Fruit fly (Drosophila melanogaster) whole organism, embryonic: ENCODE results near the gene Pss.

ENCODE experiments used
- ATbp ChIP-seq: fragments of 200-800 bp; sonication (Bioruptor generic); optimal IDR thresholded peaks from 2 replicates; lab custom pipeline; 2017; ENCODE audit warnings: missing biosample characterization, mild to moderate bottlenecking, missing genetic modification characterization, missing genetic modification reagents
- Atf6 ChIP-seq: fragments of 200-800 bp; sonication (Bioruptor generic); IDR thresholded peaks from 2 replicates; pipeline ENCODE4 v1.3.6; 2022; ENCODE audit warnings: missing biosample characterization, missing genetic modification characterization
- B-H2 ChIP-seq: fragments of 200-800 bp; sonication (Bioruptor generic); optimal IDR thresholded peaks from 2 replicates; lab custom pipeline; 2018; ENCODE audit warnings: missing biosample characterization, mild to moderate bottlenecking, missing genetic modification characterization
- CG10431 ChIP-seq: fragments of 200-800 bp; sonication (Bioruptor generic); optimal IDR thresholded peaks from 3 replicates; lab custom pipeline; 2018; ENCODE audit warnings: missing biosample characterization, mild to moderate bottlenecking, missing genetic modification characterization
- CG14860 ChIP-seq: fragments of 200-800 bp; sonication (Bioruptor generic); IDR thresholded peaks from 3 replicates; pipeline ENCODE4 v1.3.6; 2022; ENCODE audit warnings: missing biosample characterization, missing genetic modification characterization; ENCODE audit not compliant: partially characterized antibody
- CG1529 ChIP-seq: fragments of 200-800 bp; sonication (Bioruptor generic); optimal IDR thresholded peaks from 3 replicates; lab custom pipeline; 2018; ENCODE audit warnings: missing biosample characterization, missing genetic modification characterization
- CG17186 ChIP-seq: fragments of 200-800 bp; sonication (Bioruptor generic); optimal IDR thresholded peaks from 3 replicates; lab custom pipeline; 2017; ENCODE audit warnings: missing biosample characterization, missing genetic modification reagents, missing genetic modification characterization
- CG17568 ChIP-seq: fragments of 200-800 bp; sonication (Bioruptor generic); optimal IDR thresholded peaks from 2 replicates; lab custom pipeline; 2018; ENCODE audit warnings: missing biosample characterization, mild to moderate bottlenecking, missing genetic modification characterization, moderate library complexity
- CG17612 ChIP-seq: fragments of 200-800 bp; sonication (Bioruptor generic); IDR thresholded peaks from 2 replicates; pipeline ENCODE4 v1.3.6; 2022; ENCODE audit warnings: missing biosample characterization, missing genetic modification characterization
- CG17829 ChIP-seq: fragments of 200-800 bp; optimal IDR thresholded peaks from 2 replicates; lab custom pipeline; 2019; ENCODE audit warnings: missing biosample characterization, mild to moderate bottlenecking, missing genetic modification characterization, moderate library complexity
- CG2712 ChIP-seq: fragments of 200-800 bp; optimal IDR thresholded peaks from 3 replicates; lab custom pipeline; 2019; ENCODE audit warnings: missing biosample characterization, mild to moderate bottlenecking, missing genetic modification characterization, moderate library complexity
- CG31365 ChIP-seq: fragments of 200-800 bp; sonication (Bioruptor generic); optimal IDR thresholded peaks from 2 replicates; lab custom pipeline; 2018; ENCODE audit warnings: missing biosample characterization, mild to moderate bottlenecking, missing genetic modification characterization
- CG42726 ChIP-seq: fragments of 200-800 bp; sonication (Bioruptor generic); IDR thresholded peaks from 2 replicates; pipeline ENCODE4 v1.3.6; 2022; ENCODE audit warnings: missing biosample characterization, missing genetic modification characterization; ENCODE audit not compliant: partially characterized antibody
- CG5245 ChIP-seq: fragments of 200-800 bp; sonication (Bioruptor generic); optimal IDR thresholded peaks from 3 replicates; lab custom pipeline; 2016; ENCODE audit warnings: missing biosample characterization, missing genetic modification characterization
- CG7786 ChIP-seq: fragments of 200-800 bp; sonication (Bioruptor generic); optimal IDR thresholded peaks from 2 replicates; lab custom pipeline; 2016; ENCODE audit warnings: missing biosample characterization, missing genetic modification characterization
- CG8924 ChIP-seq: fragments of 200-800 bp; optimal IDR thresholded peaks from 3 replicates; lab custom pipeline; 2019; ENCODE audit warnings: missing biosample characterization, mild to moderate bottlenecking, missing genetic modification characterization, moderate library complexity
- CG9215 ChIP-seq: fragments of 200-800 bp; sonication (Bioruptor generic); IDR thresholded peaks from 2 replicates; pipeline ENCODE4 v1.3.6; 2022; ENCODE audit warnings: missing biosample characterization, missing genetic modification characterization
- Dek ChIP-seq: fragments of 200-800 bp; sonication (Bioruptor generic); optimal IDR thresholded peaks from 3 replicates; lab custom pipeline; 2019; ENCODE audit warnings: missing biosample characterization, mild to moderate bottlenecking, missing genetic modification characterization, moderate library complexity
- E2f1 ChIP-seq: fragments of 200-800 bp; sonication (Bioruptor generic); IDR thresholded peaks from 2 replicates; pipeline ENCODE4 v1.3.6; 2022; ENCODE audit warnings: missing biosample characterization, missing genetic modification characterization
- Elba2 ChIP-seq: fragments of 200-800 bp; sonication (Bioruptor generic); optimal IDR thresholded peaks from 3 replicates; lab custom pipeline; 2016; ENCODE audit warnings: missing biosample characterization, missing genetic modification characterization
- Ets65A ChIP-seq: fragments of 200-800 bp; sonication (Bioruptor generic); peaks from one replicate; lab custom pipeline; 2016; ENCODE audit warnings: missing biosample characterization, missing genetic modification characterization
- Fer1 ChIP-seq: fragments of 200-800 bp; sonication (Bioruptor generic); optimal IDR thresholded peaks from 2 replicates; lab custom pipeline; 2017; ENCODE audit warnings: missing biosample characterization, mild to moderate bottlenecking, missing genetic modification characterization
- GATAe ChIP-seq: fragments of 200-800 bp; sonication (Bioruptor generic); conservative IDR thresholded peaks from 2 replicates; pipeline ENCODE4 v1.3.6; 2022; ENCODE audit warnings: missing biosample characterization, missing genetic modification characterization
- Kr ChIP-seq: fragments of 200-800 bp; sonication (Bioruptor generic); optimal IDR thresholded peaks from 2 replicates; lab custom pipeline; 2017; ENCODE audit warnings: missing biosample characterization, mild to moderate bottlenecking, missing genetic modification characterization
- Lim3 ChIP-seq: fragments of 200-800 bp; sonication (Bioruptor generic); IDR thresholded peaks from 2 replicates; pipeline ENCODE4 v1.3.6; 2022; ENCODE audit warnings: missing biosample characterization, missing genetic modification characterization
- MTF-1 ChIP-seq: fragments of 200-800 bp; sonication (Bioruptor generic); optimal IDR thresholded peaks from 2 replicates; lab custom pipeline; 2018; ENCODE audit warnings: missing biosample characterization, mild to moderate bottlenecking, missing genetic modification characterization, borderline replicate concordance
- Myb ChIP-seq: fragments of 200-800 bp; sonication (Bioruptor generic); optimal IDR thresholded peaks from 2 replicates; lab custom pipeline; 2016; ENCODE audit warnings: missing biosample characterization, missing genetic modification characterization
- Poxn ChIP-seq: fragments of 200-800 bp; sonication (Bioruptor generic); IDR thresholded peaks from 2 replicates; pipeline ENCODE4 v1.3.6; 2022; ENCODE audit warnings: missing biosample characterization, missing genetic modification characterization
- TFAM ChIP-seq: fragments of 200-800 bp; sonication (Bioruptor generic); optimal IDR thresholded peaks from 2 replicates; lab custom pipeline; 2017; ENCODE audit warnings: missing biosample characterization, missing genetic modification characterization, inconsistent platforms
- Vsx1 ChIP-seq: fragments of 200-800 bp; sonication (Bioruptor generic); optimal IDR thresholded peaks from 2 replicates; lab custom pipeline; 2017; ENCODE audit warnings: missing biosample characterization, mild to moderate bottlenecking, missing genetic modification characterization, missing genetic modification reagents
- ase ChIP-seq: fragments of 200-800 bp; sonication (Bioruptor generic); IDR thresholded peaks from 3 replicates; pipeline ENCODE4 v1.3.6; 2022; ENCODE audit warnings: missing biosample characterization, missing genetic modification characterization
- br ChIP-seq: fragments of >200 bp; optimal IDR thresholded peaks from 2 replicates; lab custom pipeline; 2017
- bsh ChIP-seq, 2 experiments: fragments of 200-800 bp; sonication (Bioruptor generic); optimal IDR thresholded peaks; 2 replicates each; lab custom pipeline; 2017 to 2018; ENCODE audit warnings: mild to moderate bottlenecking in 2 of 2, missing biosample characterization in 2 of 2, missing genetic modification characterization in 2 of 2, moderate library complexity in 1 of 2
- cato ChIP-seq: fragments of 200-800 bp; sonication (Bioruptor generic); optimal IDR thresholded peaks from 2 replicates; lab custom pipeline; 2016; ENCODE audit warnings: missing biosample characterization, missing genetic modification characterization, borderline replicate concordance
- caup ChIP-seq: fragments of 200-800 bp; sonication (Bioruptor generic); optimal IDR thresholded peaks from 3 replicates; lab custom pipeline; 2017; ENCODE audit warnings: missing biosample characterization, mild to moderate bottlenecking, missing genetic modification characterization, moderate library complexity; ENCODE audit not compliant: severe bottlenecking
- chm ChIP-seq: fragments of 200-800 bp; sonication (Bioruptor generic); IDR thresholded peaks from 2 replicates; pipeline ENCODE4 v1.3.6; 2022; ENCODE audit warnings: missing biosample characterization, missing genetic modification characterization
- croc ChIP-seq: fragments of 200-800 bp; sonication (Bioruptor generic); conservative IDR thresholded peaks from 3 replicates; pipeline ENCODE4 v1.3.6; 2022; ENCODE audit warnings: missing biosample characterization, missing genetic modification characterization
- cwo ChIP-seq: fragments of 200-800 bp; sonication (Bioruptor generic); optimal IDR thresholded peaks from 3 replicates; lab custom pipeline; 2017; ENCODE audit warnings: missing biosample characterization, missing genetic modification characterization, mild to moderate bottlenecking, moderate library complexity, missing genetic modification reagents
- fd3F ChIP-seq: fragments of 200-800 bp; sonication (Bioruptor generic); optimal IDR thresholded peaks from 2 replicates; lab custom pipeline; 2018; ENCODE audit warnings: missing biosample characterization, mild to moderate bottlenecking, missing genetic modification characterization, moderate library complexity
- fru ChIP-seq: fragments of >200 bp; optimal IDR thresholded peaks from 2 replicates; lab custom pipeline; 2017
- hbn ChIP-seq: fragments of 200-800 bp; sonication (Bioruptor generic); IDR thresholded peaks from 2 replicates; pipeline ENCODE4 v1.3.6; 2022; ENCODE audit warnings: missing biosample characterization, missing genetic modification characterization; ENCODE audit not compliant: partially characterized antibody
- hkb ChIP-seq, 2 experiments: fragments of 200-800 bp in 1 of 2; fragments of >200 bp in 1 of 2; sonication (Bioruptor generic) in 1 of 2; IDR thresholded peaks in 1 of 2; optimal IDR thresholded peaks in 1 of 2; 2 replicates each; pipeline versions ENCODE4 v1.3.6 to Lab custom; 2017 to 2022; ENCODE audit warnings: missing biosample characterization in 1 of 2, missing genetic modification characterization in 1 of 2
- lab ChIP-seq: fragments of 200-800 bp; sonication (Bioruptor generic); optimal IDR thresholded peaks from 3 replicates; lab custom pipeline; 2017; ENCODE audit warnings: missing biosample characterization, missing genetic modification characterization, mild to moderate bottlenecking, moderate library complexity, missing genetic modification reagents
- mirr ChIP-seq: fragments of 200-800 bp; sonication (Bioruptor generic); optimal IDR thresholded peaks from 3 replicates; lab custom pipeline; 2018; ENCODE audit warnings: missing biosample characterization, mild to moderate bottlenecking, missing genetic modification characterization
- mld ChIP-seq: fragments of 200-800 bp; sonication (Bioruptor generic); IDR thresholded peaks from 3 replicates; pipeline ENCODE4 v1.3.6; 2022; ENCODE audit warnings: missing biosample characterization, missing genetic modification characterization; ENCODE audit not compliant: partially characterized antibody
- nau ChIP-seq: fragments of 200-800 bp; sonication (Bioruptor generic); optimal IDR thresholded peaks from 3 replicates; lab custom pipeline; 2017; ENCODE audit warnings: missing biosample characterization, mild to moderate bottlenecking, missing genetic modification characterization, missing genetic modification reagents
- psq ChIP-seq: fragments of 200-800 bp; sonication (Bioruptor generic); optimal IDR thresholded peaks from 2 replicates; lab custom pipeline; 2017; ENCODE audit warnings: missing biosample characterization, missing genetic modification characterization
- so ChIP-seq: fragments of 200-800 bp; sonication (Bioruptor generic); IDR thresholded peaks from 3 replicates; pipeline ENCODE4 v1.3.6; 2022; ENCODE audit warnings: missing biosample characterization, missing genetic modification characterization
- zen2 ChIP-seq: fragments of 200-800 bp; sonication (Bioruptor generic); IDR thresholded peaks from 3 replicates; pipeline ENCODE4 v1.3.6; 2022; ENCODE audit warnings: missing biosample characterization, missing genetic modification characterization; ENCODE audit not compliant: partially characterized antibody

Pss gene

DNA sequence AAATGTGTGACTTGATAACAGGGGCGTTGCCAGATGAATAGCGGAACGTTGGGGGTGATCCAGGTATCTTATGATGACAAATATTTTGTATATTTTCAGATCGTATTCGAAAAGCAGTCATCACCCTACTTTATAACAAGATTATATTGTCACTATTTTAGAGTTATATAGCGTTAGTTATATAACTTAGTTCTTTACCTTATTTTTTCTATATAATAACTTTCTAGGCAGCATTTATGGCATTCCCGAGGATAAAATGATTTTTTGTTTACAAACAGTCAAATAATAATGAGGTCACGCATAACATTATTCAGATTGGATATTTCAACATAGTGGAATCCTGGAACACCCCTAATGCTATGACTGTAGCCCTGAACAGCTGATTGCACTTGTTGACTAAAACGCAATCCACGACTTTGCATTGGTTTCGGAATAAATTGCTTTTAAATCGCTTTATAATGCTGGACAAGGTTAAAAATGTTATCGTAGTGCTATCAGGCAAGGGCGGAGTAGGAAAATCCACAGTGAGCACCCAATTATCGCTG lies 294 bp upstream of the Pss start, which contains the start of gene Nubp2 (continued):
- peak; percentile 82 for TF ChIP-seq CG10431
- TF ChIP-seq CG42726: no peak
- TF ChIP-seq cwo (GFP tag; lab: Kevin White, UChicago): peak; percentile 88
- TF ChIP-seq so (GFP tag; lab: Robert Waterston, UW): peak; percentile 87
- peak; percentile 93 for TF ChIP-seq caup (GFP tag; lab: Kevin White, UChicago)
- TF ChIP-seq CG17186 (GFP tag; lab: Kevin White, UChicago): peak; percentile 84
- TF ChIP-seq zen2 (GFP tag; lab: Robert Waterston, UW): no peak
- TF ChIP-seq Elba2 (GFP tag; lab: Kevin White, UChicago): peak; percentile 90
- no peak for TF ChIP-seq fru (lab: Kevin White, UChicago)
- TF ChIP-seq GATAe (GFP tag; lab: Robert Waterston, UW): peak; percentile 90
- peak; percentile 84 for TF ChIP-seq CG17612 (GFP tag; lab: Robert Waterston, UW)
- peak; percentile 72 for TF ChIP-seq Myb (GFP tag; lab: Kevin White, UChicago)
- peak; percentile 99 for TF ChIP-seq Ets65A (GFP tag; lab: Kevin White, UChicago)
- TF ChIP-seq CG17829 (tag; lab: Kevin White, UChicago): peak; percentile 97
- peak; percentile 87 for TF ChIP-seq nau (GFP tag; lab: Kevin White, UChicago)
- TF ChIP-seq hkb (optimal IDR thresholded peaks at IDR 0.05; lab: Kevin White, UChicago): no peak
- TF ChIP-seq hkb (GFP tag; IDR thresholded peaks at IDR 0.05; lab: Robert Waterston, UW): peak; percentile 86; the same call in 1 of the 2 replicates
- peak; percentile 89 for TF ChIP-seq mirr (GFP tag; lab: Kevin White, UChicago)
- TF ChIP-seq Kr: peak; percentile 15
- peak; percentile 93 for TF ChIP-seq croc
- peak; percentile 95 for TF ChIP-seq Dek (tag; lab: Kevin White, UChicago)
- TF ChIP-seq chm (GFP tag; lab: Robert Waterston, UW): peak; percentile 84
- peak; percentile 88 for TF ChIP-seq ATbp (GFP tag; lab: Kevin White, UChicago)
- no peak for TF ChIP-seq CG14860
- TF ChIP-seq mld (GFP tag; lab: Robert Waterston, UW): no peak
- TF ChIP-seq CG1529 (GFP tag; lab: Kevin White, UChicago): peak; percentile 89
- TF ChIP-seq MTF-1 (GFP tag; lab: Kevin White, UChicago): peak; percentile 65
- TF ChIP-seq Vsx1 (GFP tag; lab: Kevin White, UChicago): peak; percentile 87
- peak; percentile 95 for TF ChIP-seq fd3F (GFP tag; lab: Kevin White, UChicago)
- peak; percentile 68 for TF ChIP-seq TFAM (GFP tag; lab: Kevin White, UChicago)
- peak; percentile 97 for TF ChIP-seq CG8924
- TF ChIP-seq CG7786 (GFP tag; lab: Kevin White, UChicago): peak; percentile 90
- peak; percentile 66 to 92 for TF ChIP-seq bsh (GFP tag; optimal IDR thresholded peaks at IDR 0.05; lab: Kevin White, UChicago)
- TF ChIP-seq br (lab: Kevin White, UChicago): no peak
- TF ChIP-seq Poxn (GFP tag; lab: Robert Waterston, UW): peak; percentile 81
- TF ChIP-seq CG9215 (GFP tag; lab: Robert Waterston, UW): peak; percentile 94
- peak; percentile 85 for TF ChIP-seq psq (GFP tag; lab: Kevin White, UChicago)
- peak; percentile 93 for TF ChIP-seq cato (GFP tag; lab: Kevin White, UChicago)
- TF ChIP-seq lab (GFP tag; lab: Kevin White, UChicago): peak; percentile 96
- no peak for TF ChIP-seq hbn
- peak; percentile 94 for TF ChIP-seq Atf6 (GFP tag; lab: Robert Waterston, UW)
- peak; percentile 89 for TF ChIP-seq CG17568 (GFP tag; lab: Kevin White, UChicago)
- TF ChIP-seq CG5245: peak; percentile 91
- TF ChIP-seq CG2712 (tag; lab: Kevin White, UChicago): peak; percentile 97
- TF ChIP-seq E2f1 (GFP tag; lab: Robert Waterston, UW): peak; percentile 92
- TF ChIP-seq B-H2: peak; percentile 96
- TF ChIP-seq Lim3: peak; percentile 63; the same call in 1 of the 2 replicates
- peak; percentile 88 for TF ChIP-seq ase (GFP tag; lab: Robert Waterston, UW)
- TF ChIP-seq Fer1 (GFP tag; lab: Kevin White, UChicago): peak; percentile 93
- peak; percentile 51 for TF ChIP-seq CG31365 (tag; lab: Kevin White, UChicago)
